Fruit fly (Drosophila melanogaster): Measurements from ENCODE around the gene CG13361.
A peak's percentile ranks its signal among the peaks of the same experiment; 100 is the strongest.

CG13361 gene

DNA sequence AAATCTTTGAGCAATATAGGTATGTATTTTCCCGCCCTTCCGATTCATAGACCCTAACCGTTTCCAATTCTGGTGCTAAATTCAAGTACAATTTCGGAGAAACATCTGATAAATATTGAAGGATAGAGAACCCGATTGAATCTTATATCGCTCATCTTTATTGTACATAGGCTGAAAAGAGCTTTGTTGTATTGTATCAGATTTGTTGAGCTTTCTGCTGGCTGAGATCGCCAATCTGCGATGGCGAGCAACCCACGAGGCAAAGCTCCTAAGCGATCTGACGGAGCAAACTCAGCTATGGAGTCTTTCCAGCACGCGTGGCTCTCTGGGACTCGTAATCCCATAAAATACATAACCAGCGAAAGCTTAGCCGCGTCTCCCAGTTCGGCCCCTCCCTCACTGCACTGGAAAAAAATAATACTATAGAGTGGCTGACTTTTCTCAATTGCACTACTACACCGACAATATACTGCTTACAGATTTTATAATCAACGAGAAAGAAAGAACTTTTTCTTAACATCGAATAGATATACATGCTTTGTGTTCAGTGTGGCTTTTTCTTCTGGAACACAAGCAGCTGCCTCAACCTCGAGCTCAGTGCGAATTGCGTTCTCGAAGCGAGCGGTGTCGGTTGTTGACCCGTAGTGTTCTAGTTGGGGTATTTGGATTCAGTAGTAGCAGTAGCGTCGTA lies 2.3 kb upstream of the CG13361 start (continued):
- peak; percentile 69; the same call in 2 of the 3 replicates for TF ChIP-seq CG7357 (GFP tag; IDR thresholded peaks at IDR 0.05)
- TF ChIP-seq CG12299 (tag; optimal IDR thresholded peaks at IDR 0.05): peak; percentile 70
- TF ChIP-seq CG14014 (GFP tag; IDR thresholded peaks at IDR 0.05): peak; percentile 87
- peak; percentile 86 to 93 for TF ChIP-seq Pdp1 (GFP tag; optimal IDR thresholded peaks at IDR 0.05)
- TF ChIP-seq CG5953 (GFP tag; IDR thresholded peaks at IDR 0.05): peak; percentile 62; the same call in 1 of the 2 replicates
- peak; percentile 71 for TF ChIP-seq CG12942 (GFP tag; optimal IDR thresholded peaks at IDR 0.05)
- TF ChIP-seq gfzf (GFP tag; optimal IDR thresholded peaks at IDR 0.05): no peak
- TF ChIP-seq Med (GFP tag): peak; percentile 99
- TF ChIP-seq Sry-δ (GFP tag; optimal IDR thresholded peaks at IDR 0.05): peak; percentile 52
- TF ChIP-seq CG30431 (GFP tag; optimal IDR thresholded peaks at IDR 0.05): peak; percentile 45
- TF ChIP-seq sim (GFP tag; IDR thresholded peaks at IDR 0.05): no peak
- peak; percentile 67 for TF ChIP-seq CG31441 (GFP tag; IDR thresholded peaks at IDR 0.05)
- peak; percentile 72 for TF ChIP-seq CG4424 (GFP tag; optimal IDR thresholded peaks at IDR 0.05)
- peak; percentile 70 for TF ChIP-seq emc (GFP tag; optimal IDR thresholded peaks at IDR 0.05)
- no peak for TF ChIP-seq D (optimal IDR thresholded peaks at IDR 0.05)
- peak; percentile 32 for TF ChIP-seq D (GFP tag; optimal IDR thresholded peaks at IDR 0.05)
- peak; percentile 62 for TF ChIP-seq ttk (GFP tag; IDR thresholded peaks at IDR 0.05)
- peak; percentile 67 for TF ChIP-seq Atf-2 (GFP tag; optimal IDR thresholded peaks at IDR 0.05)
- peak; percentile 93 for TF ChIP-seq HmgZ (tag; optimal IDR thresholded peaks at IDR 0.05)
- TF ChIP-seq pros (GFP tag; optimal IDR thresholded peaks at IDR 0.05): no peak
- no peak for TF ChIP-seq fd102C (GFP tag; optimal IDR thresholded peaks at IDR 0.05)
- peak; percentile 55; the same call in 1 of the 2 replicates for TF ChIP-seq Nf-YA (GFP tag; IDR thresholded peaks at IDR 0.05)
- peak; percentile 79 for TF ChIP-seq CG14050 (GFP tag; IDR thresholded peaks at IDR 0.05)
- TF ChIP-seq CG3281 (GFP tag; optimal IDR thresholded peaks at IDR 0.05): peak; percentile 92
- TF ChIP-seq Blimp-1 (GFP tag; optimal IDR thresholded peaks at IDR 0.05): peak; percentile 72
- peak; percentile 91 for TF ChIP-seq Meics (GFP tag; optimal IDR thresholded peaks at IDR 0.05)
- TF ChIP-seq fd64A (GFP tag; optimal IDR thresholded peaks at IDR 0.05): peak; percentile 41
- peak; percentile 14 for TF ChIP-seq Jarid2 (GFP tag; optimal IDR thresholded peaks at IDR 0.05)
- peak; percentile 78 for TF ChIP-seq CG8944 (GFP tag; optimal IDR thresholded peaks at IDR 0.05)
- TF ChIP-seq CG1792 (GFP tag; optimal IDR thresholded peaks at IDR 0.05): peak; percentile 87
- TF ChIP-seq CG43689 (GFP tag; IDR thresholded peaks at IDR 0.05): peak; percentile 61; the same call in 1 of the 2 replicates
- TF ChIP-seq CG18262 (tag; optimal IDR thresholded peaks at IDR 0.05): peak; percentile 64
- peak; percentile 72 for TF ChIP-seq Ada2b (GFP tag; IDR thresholded peaks at IDR 0.05)
- peak; percentile 45 for TF ChIP-seq sima (GFP tag; optimal IDR thresholded peaks at IDR 0.05)
- peak; percentile 56 for TF ChIP-seq chn (GFP tag; optimal IDR thresholded peaks at IDR 0.05)
- TF ChIP-seq CG2889 (GFP tag; IDR thresholded peaks at IDR 0.05): peak; percentile 80; the same call in 2 of the 3 replicates
- TF ChIP-seq nerfin-1 (tag; optimal IDR thresholded peaks at IDR 0.05): peak; percentile 36
- TF ChIP-seq btn (GFP tag; optimal IDR thresholded peaks at IDR 0.05): peak; percentile 32
- TF ChIP-seq NC2β (GFP tag; optimal IDR thresholded peaks at IDR 0.05): peak; percentile 72
- TF ChIP-seq ato (GFP tag; IDR thresholded peaks at IDR 0.05; ENCODE audit: partially characterized antibody): no peak
- TF ChIP-seq Opbp (GFP tag; IDR thresholded peaks at IDR 0.05; ENCODE audit: partially characterized antibody): no peak
- no peak for TF ChIP-seq Tbp (GFP tag; optimal IDR thresholded peaks at IDR 0.05)
- TF ChIP-seq Lim3 (GFP tag; IDR thresholded peaks at IDR 0.05): no peak
- peak; percentile 52 for TF ChIP-seq CG9437 (GFP tag; optimal IDR thresholded peaks at IDR 0.05)
- peak in 1 of 3 experiments; percentile 36 for TF ChIP-seq lola (GFP tag; optimal IDR thresholded peaks at IDR 0.05)
- peak; percentile 56; the same call in 1 of the 2 replicates for TF ChIP-seq CG32767 (GFP tag; IDR thresholded peaks at IDR 0.05)
- peak; percentile 75 for TF ChIP-seq Myb (GFP tag; optimal IDR thresholded peaks at IDR 0.05)
- peak; percentile 86 for TF ChIP-seq zfh1 (GFP tag; IDR thresholded peaks at IDR 0.05)
- peak; percentile 83 for TF ChIP-seq Xbp1 (GFP tag; optimal IDR thresholded peaks at IDR 0.05)
- TF ChIP-seq bab2 (GFP tag; optimal IDR thresholded peaks at IDR 0.05): peak; percentile 87

Measured in whole organism, embryonic.